Fruit fly (Drosophila melanogaster) whole organism, embryonic: ENCODE results near the gene Ilk.

Source experiments
- Adf1 ChIP-seq: fragments of 200-800 bp; sonication (Bioruptor generic); IDR thresholded peaks from 2 replicates; pipeline ENCODE4 v1.3.6; 2022; ENCODE audit warnings: missing biosample characterization, missing genetic modification characterization
- Asciz ChIP-seq: fragments of 200-800 bp; sonication (Bioruptor generic); optimal IDR thresholded peaks from 2 replicates; lab custom pipeline; 2017; ENCODE audit warnings: missing biosample characterization, mild to moderate bottlenecking, missing genetic modification characterization, missing genetic modification reagents
- Atf-2 ChIP-seq: fragments of 200-800 bp; sonication (Bioruptor generic); optimal IDR thresholded peaks from 2 replicates; lab custom pipeline; 2016; ENCODE audit warnings: missing biosample characterization, missing genetic modification characterization
- Bdp1 ChIP-seq: fragments of 200-800 bp; sonication (Bioruptor generic); optimal IDR thresholded peaks from 3 replicates; lab custom pipeline; 2016; ENCODE audit warnings: missing biosample characterization, missing genetic modification characterization
- Bteb2 ChIP-seq: fragments of 200-800 bp; sonication (Bioruptor generic); optimal IDR thresholded peaks from 2 replicates; lab custom pipeline; 2016; ENCODE audit warnings: missing biosample characterization, missing genetic modification characterization
- CG10147 ChIP-seq: fragments of 200-800 bp; sonication (Bioruptor generic); optimal IDR thresholded peaks from 2 replicates; lab custom pipeline; 2019; ENCODE audit warnings: missing biosample characterization, mild to moderate bottlenecking, missing genetic modification characterization, moderate library complexity
- CG11093 ChIP-seq: fragments of 200-800 bp; sonication (Bioruptor generic); IDR thresholded peaks from 3 replicates; pipeline ENCODE4 v1.3.6; 2022; ENCODE audit warnings: missing biosample characterization, missing genetic modification characterization
- CG11456 ChIP-seq: fragments of 200-800 bp; sonication (Bioruptor generic); IDR thresholded peaks from 3 replicates; pipeline ENCODE4 v1.3.6; 2022; ENCODE audit warnings: missing biosample characterization, missing genetic modification characterization
- CG12744 ChIP-seq: fragments of 200-800 bp; sonication (Bioruptor generic); optimal IDR thresholded peaks from 2 replicates; lab custom pipeline; 2016; ENCODE audit warnings: missing biosample characterization, missing genetic modification characterization
- CG14050 ChIP-seq: fragments of 200-800 bp; sonication (Bioruptor generic); IDR thresholded peaks from 3 replicates; pipeline ENCODE4 v1.3.6; 2022; ENCODE audit warnings: missing biosample characterization, missing genetic modification characterization
- CG14710 ChIP-seq: fragments of 200-800 bp; sonication (Bioruptor generic); optimal IDR thresholded peaks from 3 replicates; lab custom pipeline; 2019; ENCODE audit warnings: missing biosample characterization, mild to moderate bottlenecking, missing genetic modification characterization, moderate library complexity
- CG17186 ChIP-seq: fragments of 200-800 bp; sonication (Bioruptor generic); optimal IDR thresholded peaks from 3 replicates; lab custom pipeline; 2017; ENCODE audit warnings: missing biosample characterization, missing genetic modification reagents, missing genetic modification characterization
- CG17385 ChIP-seq: fragments of 200-800 bp; sonication (Bioruptor generic); optimal IDR thresholded peaks from 3 replicates; lab custom pipeline; 2018; ENCODE audit warnings: missing biosample characterization, mild to moderate bottlenecking, missing genetic modification characterization
- CG2116 ChIP-seq: fragments of 200-800 bp; sonication (Bioruptor generic); optimal IDR thresholded peaks from 3 replicates; lab custom pipeline; 2018; ENCODE audit warnings: missing biosample characterization, mild to moderate bottlenecking, missing genetic modification characterization
- CG30431 ChIP-seq: fragments of 200-800 bp; sonication (Bioruptor generic); optimal IDR thresholded peaks from 2 replicates; lab custom pipeline; 2017; ENCODE audit warnings: missing biosample characterization, missing genetic modification characterization
- CG3838 ChIP-seq: fragments of 200-800 bp; sonication (Bioruptor generic); optimal IDR thresholded peaks from 3 replicates; lab custom pipeline; 2016; ENCODE audit warnings: missing biosample characterization, missing genetic modification characterization
- CG42726 ChIP-seq: fragments of 200-800 bp; sonication (Bioruptor generic); IDR thresholded peaks from 2 replicates; pipeline ENCODE4 v1.3.6; 2022; ENCODE audit warnings: missing biosample characterization, missing genetic modification characterization; ENCODE audit not compliant: partially characterized antibody
- CG4328 ChIP-seq: fragments of 200-800 bp; sonication (Bioruptor generic); optimal IDR thresholded peaks from 3 replicates; lab custom pipeline; 2017; ENCODE audit warnings: missing biosample characterization, missing genetic modification reagents, missing genetic modification characterization
- CG6175 ChIP-seq: fragments of 200-800 bp; sonication (Bioruptor generic); IDR thresholded peaks from 3 replicates; pipeline ENCODE4 v1.3.6; 2022; ENCODE audit warnings: missing biosample characterization, missing genetic modification characterization
- CG8478 ChIP-seq: fragments of >200 bp; optimal IDR thresholded peaks from 2 replicates; lab custom pipeline; 2018
- CG9817 ChIP-seq: fragments of 200-800 bp; sonication (Bioruptor generic); optimal IDR thresholded peaks from 2 replicates; lab custom pipeline; 2018; ENCODE audit warnings: missing biosample characterization, mild to moderate bottlenecking, missing genetic modification characterization, moderate library complexity
- CG9932 ChIP-seq: fragments of 200-800 bp; sonication (Bioruptor generic); IDR thresholded peaks from 2 replicates; pipeline ENCODE4 v1.3.6; 2022; ENCODE audit warnings: missing biosample characterization, missing genetic modification characterization
- CTCF ChIP-seq: fragments of 200-800 bp; sonication (Bioruptor generic); optimal IDR thresholded peaks from 2 replicates; lab custom pipeline; 2017; ENCODE audit warnings: missing biosample characterization, mild to moderate bottlenecking, missing genetic modification characterization, moderate library complexity
- D19B ChIP-seq: fragments of 200-800 bp; sonication (Bioruptor generic); optimal IDR thresholded peaks from 2 replicates; lab custom pipeline; 2017; ENCODE audit warnings: missing biosample characterization, mild to moderate bottlenecking, missing genetic modification characterization
- Gsc ChIP-seq: fragments of 200-800 bp; sonication (Bioruptor generic); IDR thresholded peaks from 2 replicates; pipeline ENCODE4 v1.3.6; 2022; ENCODE audit warnings: missing biosample characterization, missing genetic modification characterization
- H15 ChIP-seq: fragments of 200-800 bp; sonication (Bioruptor generic); IDR thresholded peaks from 3 replicates; pipeline ENCODE4 v1.3.6; 2022; ENCODE audit warnings: missing biosample characterization, missing genetic modification characterization
- HLH4C ChIP-seq: fragments of 200-800 bp; sonication (Bioruptor generic); IDR thresholded peaks from 3 replicates; pipeline ENCODE4 v1.3.6; 2022; ENCODE audit warnings: missing biosample characterization, missing genetic modification characterization; ENCODE audit not compliant: partially characterized antibody
- HLH54F ChIP-seq: fragments of 200-800 bp; sonication (Bioruptor generic); optimal IDR thresholded peaks from 3 replicates; lab custom pipeline; 2016; ENCODE audit warnings: missing biosample characterization, missing genetic modification characterization
- Hey ChIP-seq: fragments of 200-800 bp; sonication (Bioruptor generic); optimal IDR thresholded peaks from 3 replicates; lab custom pipeline; 2018; ENCODE audit warnings: missing biosample characterization, mild to moderate bottlenecking, missing genetic modification characterization
- Hmr ChIP-seq: fragments of 200-800 bp; sonication (Bioruptor generic); optimal IDR thresholded peaks from 3 replicates; lab custom pipeline; 2017; ENCODE audit warnings: mild to moderate bottlenecking, missing biosample characterization, missing genetic modification reagents, missing genetic modification characterization
- Lpt ChIP-seq: fragments of >200 bp; optimal IDR thresholded peaks from 2 replicates; lab custom pipeline; 2018; ENCODE audit warnings: missing biosample characterization, missing genetic modification characterization
- Mad ChIP-seq: fragments of 200-800 bp; sonication (Bioruptor generic); optimal IDR thresholded peaks from 2 replicates; lab custom pipeline; 2016; ENCODE audit warnings: missing biosample characterization, missing genetic modification characterization
- Myb ChIP-seq: fragments of 200-800 bp; sonication (Bioruptor generic); optimal IDR thresholded peaks from 2 replicates; lab custom pipeline; 2016; ENCODE audit warnings: missing biosample characterization, missing genetic modification characterization
- NfI ChIP-seq: fragments of 200-800 bp; sonication (Bioruptor generic); optimal IDR thresholded peaks from 3 replicates; lab custom pipeline; 2018; ENCODE audit warnings: missing biosample characterization, mild to moderate bottlenecking, missing genetic modification characterization, moderate library complexity
- Sox100B ChIP-seq: fragments of 200-800 bp; sonication (Bioruptor generic); optimal IDR thresholded peaks from 3 replicates; lab custom pipeline; 2018; ENCODE audit warnings: missing biosample characterization, mild to moderate bottlenecking, missing genetic modification characterization
- Xbp1 ChIP-seq: fragments of 200-800 bp; sonication (Bioruptor generic); optimal IDR thresholded peaks from 3 replicates; lab custom pipeline; 2016; ENCODE audit warnings: missing biosample characterization, mild to moderate bottlenecking, missing genetic modification characterization
- ac ChIP-seq: fragments of 200-800 bp; sonication (Bioruptor generic); optimal IDR thresholded peaks from 3 replicates; lab custom pipeline; 2017; ENCODE audit warnings: missing biosample characterization, mild to moderate bottlenecking, missing genetic modification characterization
- cas ChIP-seq: fragments of 200-800 bp; sonication (Bioruptor generic); IDR thresholded peaks from 2 replicates; pipeline ENCODE4 v1.3.6; 2022; ENCODE audit warnings: missing biosample characterization, missing genetic modification characterization
- ci ChIP-seq: fragments of 200-800 bp; sonication (Bioruptor generic); IDR thresholded peaks from 3 replicates; pipeline ENCODE4 v1.3.6; 2022; ENCODE audit warnings: missing biosample characterization, missing genetic modification characterization
- dysf ChIP-seq: fragments of 200-800 bp; sonication (Bioruptor generic); IDR thresholded peaks from 3 replicates; pipeline ENCODE4 v1.3.6; 2022; ENCODE audit warnings: missing biosample characterization, missing genetic modification characterization
- exex ChIP-seq: fragments of 200-800 bp; sonication (Bioruptor generic); optimal IDR thresholded peaks from 4 replicates; lab custom pipeline; 2018; ENCODE audit warnings: missing biosample characterization, mild to moderate bottlenecking, missing genetic modification characterization, moderate library complexity
- hbn ChIP-seq: fragments of 200-800 bp; sonication (Bioruptor generic); IDR thresholded peaks from 2 replicates; pipeline ENCODE4 v1.3.6; 2022; ENCODE audit warnings: missing biosample characterization, missing genetic modification characterization; ENCODE audit not compliant: partially characterized antibody
- kay ChIP-seq: fragments of 200-800 bp; sonication (Bioruptor generic); optimal IDR thresholded peaks from 2 replicates; lab custom pipeline; 2016; ENCODE audit warnings: missing biosample characterization, missing genetic modification characterization
- klu ChIP-seq: fragments of 200-800 bp; sonication (Bioruptor generic); IDR thresholded peaks from 2 replicates; pipeline ENCODE4 v1.3.6; 2022; ENCODE audit warnings: missing biosample characterization, missing genetic modification characterization
- lbe ChIP-seq: fragments of 200-800 bp; sonication (Bioruptor generic); optimal IDR thresholded peaks from 2 replicates; lab custom pipeline; 2016; ENCODE audit warnings: missing biosample characterization, mild to moderate bottlenecking, missing genetic modification characterization
- lola ChIP-seq, 3 experiments: fragments of >200 bp in 2 of 3; fragments of 200-800 bp in 1 of 3; sonication (Bioruptor generic) in 1 of 3; optimal IDR thresholded peaks; 2 replicates each; lab custom pipeline; 2017 to 2019; ENCODE audit warnings: missing biosample characterization in 3 of 3, missing genetic modification characterization in 3 of 3, mild to moderate bottlenecking in 1 of 3, moderate library complexity in 1 of 3
- oc ChIP-seq: fragments of 200-800 bp; sonication (Bioruptor generic); optimal IDR thresholded peaks from 2 replicates; lab custom pipeline; 2018; ENCODE audit warnings: missing biosample characterization, mild to moderate bottlenecking, missing genetic modification characterization, moderate library complexity
- salm ChIP-seq: fragments of 200-800 bp; sonication (Bioruptor generic); optimal IDR thresholded peaks from 2 replicates; lab custom pipeline; 2018; ENCODE audit warnings: missing biosample characterization, mild to moderate bottlenecking, missing genetic modification characterization
- slou ChIP-seq: fragments of 200-800 bp; sonication (Bioruptor generic); optimal IDR thresholded peaks from 3 replicates; lab custom pipeline; 2016; ENCODE audit warnings: missing biosample characterization, missing genetic modification characterization
- sob ChIP-seq: fragments of 200-800 bp; sonication (Bioruptor generic); IDR thresholded peaks from 2 replicates; pipeline ENCODE4 v1.3.6; 2022; ENCODE audit warnings: missing biosample characterization, missing genetic modification characterization
- ttk ChIP-seq: fragments of 200-800 bp; sonication (Bioruptor generic); IDR thresholded peaks from 2 replicates; pipeline ENCODE4 v2.1.2; 2022; ENCODE audit warnings: missing biosample characterization, missing genetic modification characterization
- unc-4 ChIP-seq: fragments of 200-800 bp; sonication (Bioruptor generic); IDR thresholded peaks from 2 replicates; pipeline ENCODE4 v1.3.6; 2022; ENCODE audit warnings: missing biosample characterization, missing genetic modification characterization; ENCODE audit not compliant: partially characterized antibody
- wek ChIP-seq: fragments of 200-800 bp; sonication (Bioruptor generic); optimal IDR thresholded peaks from 3 replicates; lab custom pipeline; 2018; ENCODE audit warnings: missing biosample characterization, mild to moderate bottlenecking, missing genetic modification characterization, moderate library complexity

Gene Ilk

DNA sequence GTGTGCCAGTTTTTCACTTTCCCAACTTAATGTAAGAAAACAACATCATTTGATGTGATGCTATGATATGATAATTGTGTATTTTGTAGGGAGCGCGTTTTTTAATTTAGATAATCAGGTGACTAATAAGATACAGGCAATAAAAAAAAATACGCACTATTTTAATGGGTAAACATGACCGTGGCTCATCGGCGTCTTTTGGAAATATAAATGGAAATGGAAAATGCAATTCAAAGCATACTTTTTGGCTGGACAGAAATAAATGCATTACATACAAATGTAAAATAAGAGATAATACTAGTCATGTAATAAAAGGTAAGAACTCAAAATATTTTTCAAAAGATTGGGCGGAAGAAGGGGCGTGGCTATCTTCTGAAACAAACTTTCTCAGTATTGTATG lies 45.7 kb downstream of the Ilk start (continued):
- TF ChIP-seq Sox100B (GFP tag; lab: Kevin White, UChicago), result no peak
- no peak for TF ChIP-seq oc (tag; lab: Kevin White, UChicago)
- TF ChIP-seq CG12744 (GFP tag; lab: Kevin White, UChicago), result no peak
- TF ChIP-seq lola (GFP tag; optimal IDR thresholded peaks at IDR 0.05; lab: Kevin White, UChicago), result no peak
- TF ChIP-seq exex (tag; lab: Kevin White, UChicago), result peak; percentile 34
- no peak for TF ChIP-seq NfI (GFP tag; lab: Kevin White, UChicago)
- no peak for TF ChIP-seq CG14710 (tag; lab: Kevin White, UChicago)
- no peak for TF ChIP-seq CG8478 (lab: Kevin White, UChicago)
- no peak for TF ChIP-seq Bteb2 (GFP tag; lab: Kevin White, UChicago)
- TF ChIP-seq Hmr, result no peak
- no peak for TF ChIP-seq ci
- TF ChIP-seq sob, result no peak
- no peak for TF ChIP-seq ac (GFP tag; lab: Kevin White, UChicago)
- peak; percentile 33 for TF ChIP-seq D19B (GFP tag; lab: Kevin White, UChicago)
- no peak for TF ChIP-seq CG14050 (GFP tag; lab: Robert Waterston, UW)
- no peak for TF ChIP-seq CG9932
- peak; percentile 43 for TF ChIP-seq kay (GFP tag; lab: Kevin White, UChicago)
- TF ChIP-seq Asciz, result peak; percentile 12
- no peak for TF ChIP-seq cas
- TF ChIP-seq Adf1 (GFP tag; lab: Robert Waterston, UW), result no peak
- no peak for TF ChIP-seq CG2116
- TF ChIP-seq Hey (tag; lab: Kevin White, UChicago), result no peak
- no peak for TF ChIP-seq dysf
- TF ChIP-seq CG10147, result no peak
- no peak for TF ChIP-seq CG4328 (GFP tag; lab: Kevin White, UChicago)
- no peak for TF ChIP-seq CG9817 (tag; lab: Kevin White, UChicago)
- TF ChIP-seq CG30431 (GFP tag; lab: Kevin White, UChicago), result no peak
- no peak for TF ChIP-seq salm (tag; lab: Kevin White, UChicago)
- TF ChIP-seq Atf-2 (GFP tag; lab: Kevin White, UChicago), result no peak
- no peak for TF ChIP-seq wek (GFP tag; lab: Kevin White, UChicago)
- no peak for TF ChIP-seq Lpt (GFP tag; lab: Kevin White, UChicago)
- TF ChIP-seq lbe (GFP tag; lab: Kevin White, UChicago), result no peak
- no peak for TF ChIP-seq CG3838 (GFP tag; lab: Kevin White, UChicago)
- no peak for TF ChIP-seq H15 (GFP tag; lab: Robert Waterston, UW)
- TF ChIP-seq Myb (GFP tag; lab: Kevin White, UChicago), result no peak
- no peak for TF ChIP-seq CG42726
- TF ChIP-seq Bdp1 (GFP tag; lab: Kevin White, UChicago), result no peak
- no peak for TF ChIP-seq hbn (GFP tag; lab: Robert Waterston, UW)
- no peak for TF ChIP-seq ttk (GFP tag; lab: Robert Waterston, UW)
- TF ChIP-seq CG11456, result no peak
- no peak for TF ChIP-seq CG17186 (GFP tag; lab: Kevin White, UChicago)
- no peak for TF ChIP-seq CG17385 (GFP tag; lab: Kevin White, UChicago)
- peak; percentile 72 for TF ChIP-seq CTCF (GFP tag; lab: Kevin White, UChicago)
- no peak for TF ChIP-seq slou (GFP tag; lab: Kevin White, UChicago)
- TF ChIP-seq Mad (GFP tag; lab: Kevin White, UChicago), result no peak
- no peak for TF ChIP-seq unc-4 (GFP tag; lab: Robert Waterston, UW)
- TF ChIP-seq Gsc, result no peak
- no peak for TF ChIP-seq Xbp1 (GFP tag; lab: Kevin White, UChicago)
- TF ChIP-seq CG11093 (GFP tag; lab: Robert Waterston, UW), result no peak
- TF ChIP-seq CG6175 (GFP tag; lab: Robert Waterston, UW), result no peak
- TF ChIP-seq HLH4C (GFP tag; lab: Robert Waterston, UW), result no peak
- TF ChIP-seq HLH54F (GFP tag; lab: Kevin White, UChicago), result no peak
- no peak for TF ChIP-seq klu
